Worm (Caenorhabditis elegans) whole organism, L4/young adult: ENCODE measurements around the gene T10C6.6.

ENCODE experiments used
- W03F9.2 ChIP-seq: fragments of 150-350 bp; optimal IDR thresholded peaks from 2 replicates; lab custom pipeline; 2014; ENCODE audit warnings: missing biosample characterization, missing genetic modification characterization
- dao-5 ChIP-seq: sonication (generic microtip); optimal IDR thresholded peaks from 2 replicates; lab custom pipeline; 2016; ENCODE audit warnings: missing genotype, missing genetic modification characterization, moderate library complexity, missing compliant biosample characterization
- him-1 ChIP-seq: sonication (generic microtip); optimal IDR thresholded peaks from 2 replicates; lab custom pipeline; 2016; ENCODE audit warnings: missing genotype, missing genetic modification reagents, missing genetic modification characterization, missing compliant biosample characterization

- TF ChIP-seq him-1 (tag; lab: Kevin White, UChicago) (no peak), W03F9.2 (no peak), dao-5 (tag; lab: Kevin White, UChicago) (no peak)
Observed at ce11 chrV:16055031-16055430, 30.9 kb downstream of the T10C6.6 start, which contains the start of gene F14H3.4.
